Worm (Caenorhabditis elegans): ENCODE measurements around the gene F44D12.16.

Gene F44D12.16

DNA sequence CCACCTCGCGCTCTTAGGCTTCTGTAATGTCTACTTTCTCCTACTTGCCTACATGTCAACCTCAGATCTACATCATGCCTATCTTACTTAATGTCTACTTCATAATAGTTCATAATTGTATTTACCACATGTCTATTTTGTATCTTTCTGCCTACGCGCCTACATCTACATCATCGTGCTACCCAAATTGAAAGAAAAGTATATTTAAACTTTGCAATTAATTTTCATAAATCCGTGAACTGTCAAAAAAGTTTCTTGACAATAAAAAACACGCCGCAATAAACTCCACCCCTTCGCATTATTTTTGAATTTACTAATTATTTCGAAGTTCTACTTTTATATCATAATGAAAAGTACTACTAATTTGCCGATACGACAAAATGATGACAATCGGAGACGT is 5.9 kb upstream of the F44D12.16 start, which contains the start of gene F44D12.8:
TSS of gene F44D12.8 (plus strand) at position 301 of the 400 bp plus-strand sequence.
- no peak for TF ChIP-seq zag-1 (tag; optimal IDR thresholded peaks at IDR 0.05)

ce11 chrIV:10026129-10026528 is 2.8 kb upstream of the F44D12.16 start:
- no peak for TF ChIP-seq gei-8 (GFP tag; optimal IDR thresholded peaks at IDR 0.05)
- no peak for TF ChIP-seq ceh-28 (tag; optimal IDR thresholded peaks at IDR 0.05)
- no peak for TF ChIP-seq tag-97 (GFP tag; IDR thresholded peaks at IDR 0.05)
- TF ChIP-seq arid-1 (GFP tag; conservative IDR thresholded peaks at IDR 0.05) = no peak
- no peak for TF ChIP-seq nhr-6 (tag; optimal IDR thresholded peaks at IDR 0.05)
- TF ChIP-seq skn-1 (tag; optimal IDR thresholded peaks at IDR 0.05) = no peak
- no peak for TF ChIP-seq R02D3.7 (tag; optimal IDR thresholded peaks at IDR 0.05)
- no peak for TF ChIP-seq Y75B8A.6 (GFP tag; IDR thresholded peaks at IDR 0.05)
- TF ChIP-seq ztf-11 (tag; optimal IDR thresholded peaks at IDR 0.05) = no peak
- no peak for TF ChIP-seq F37D6.2 (tag; optimal IDR thresholded peaks at IDR 0.05)
- no peak for TF ChIP-seq nhr-11 (tag; optimal IDR thresholded peaks at IDR 0.05)
- no peak for TF ChIP-seq ZK337.2 (GFP tag; IDR thresholded peaks at IDR 0.05)
- no peak for TF ChIP-seq dmd-9 (GFP tag; IDR thresholded peaks at IDR 0.05)
- TF ChIP-seq nhr-76 (tag; optimal IDR thresholded peaks at IDR 0.05) = no peak
- no peak for TF ChIP-seq mxl-3 (GFP tag; optimal IDR thresholded peaks at IDR 0.05)
- TF ChIP-seq spr-3 (GFP tag; optimal IDR thresholded peaks at IDR 0.05) = no peak
- TF ChIP-seq lin-38 (GFP tag; IDR thresholded peaks at IDR 0.05) = no peak
- no peak for TF ChIP-seq spr-1 (tag; optimal IDR thresholded peaks at IDR 0.05)
- no peak for TF ChIP-seq ama-1 (optimal IDR thresholded peaks at IDR 0.05)

ce11 chrIV:10027566-10027965 is 1.3 kb upstream of the F44D12.16 start, which contains the start of gene gipc-2:
gipc-2 (minus strand) TSS chrIV:10027666.
- TF ChIP-seq cey-2 (tag; optimal IDR thresholded peaks at IDR 0.05; ENCODE audit: borderline replicate concordance, insufficient read depth) (no peak), rbr-2 (tag; optimal IDR thresholded peaks at IDR 0.05) (no peak), tra-1 (GFP tag; IDR thresholded peaks at IDR 0.05) (no peak), hlh-11 (tag; optimal IDR thresholded peaks at IDR 0.05) (no peak), lin-39 (tag; optimal IDR thresholded peaks at IDR 0.05) (no peak), daf-19 (GFP tag; conservative IDR thresholded peaks at IDR 0.05) (no peak), dmd-8 (GFP tag; IDR thresholded peaks at IDR 0.05) (no peak), attf-4 (tag; optimal IDR thresholded peaks at IDR 0.05) (no peak)

ce11 chrIV:10033053-10033452 is 4.2 kb downstream of the F44D12.16 start, which contains the start of gene F44D12.6:
F44D12.6 (plus strand) TSS chrIV:10033353.
- TF ChIP-seq arid-1 (GFP tag; conservative IDR thresholded peaks at IDR 0.05) (no peak), D1046.2 (GFP tag; IDR thresholded peaks at IDR 0.05) (no peak)

ce11 chrIV:10036966-10037365 is 8.1 kb downstream of the F44D12.16 start, which contains the start of gene F44D12.10:
F44D12.10 (minus strand) TSS chrIV:10037066.
- TF ChIP-seq nhr-76 (tag; optimal IDR thresholded peaks at IDR 0.05) (no peak), F10B5.3 (tag; optimal IDR thresholded peaks at IDR 0.05) (no peak), fkh-10 (GFP tag; optimal IDR thresholded peaks at IDR 0.05) (no peak), hlh-30 (tag; optimal IDR thresholded peaks at IDR 0.05; ENCODE audit: insufficient read depth) (no peak), zfp-2 (tag; optimal IDR thresholded peaks at IDR 0.05) (no peak), spr-1 (tag; optimal IDR thresholded peaks at IDR 0.05) (no peak), php-3 (GFP tag; IDR thresholded peaks at IDR 0.05) (no peak), nhr-102 (tag; optimal IDR thresholded peaks at IDR 0.05) (no peak), attf-4 (tag; optimal IDR thresholded peaks at IDR 0.05) (no peak), lin-1 (GFP tag; IDR thresholded peaks at IDR 0.05) (no peak), ZK546.5 (tag; optimal IDR thresholded peaks at IDR 0.05) (no peak), lin-29 (GFP tag; IDR thresholded peaks at IDR 0.05) (no peak), tra-1 (GFP tag; IDR thresholded peaks at IDR 0.05) (no peak), Y75B8A.6 (GFP tag; IDR thresholded peaks at IDR 0.05) (no peak), ces-1 (GFP tag; optimal IDR thresholded peaks at IDR 0.05) (no peak), F26F4.8 (GFP tag; conservative IDR thresholded peaks at IDR 0.05) (no peak), F49E8.2 (tag; optimal IDR thresholded peaks at IDR 0.05; ENCODE audit: borderline replicate concordance) (no peak), R02D3.7 (tag; optimal IDR thresholded peaks at IDR 0.05) (no peak)
